Worm (Caenorhabditis elegans) whole organism, young adult: ENCODE data around the gene qdpr-1.

ENCODE experiments used
- egl-18 ChIP-seq: fragments of 200-800 bp; sonication (Bioruptor generic); IDR thresholded peaks from 2 replicates; pipeline ENCODE4 v1.3.6; 2022; ENCODE audit warnings: missing genetic modification reagents, missing genetic modification characterization, missing compliant biosample characterization
- nhr-27 ChIP-seq: fragments of 200-800 bp; sonication (Bioruptor generic); optimal IDR thresholded peaks from 2 replicates; lab custom pipeline; 2018; ENCODE audit warnings: mild to moderate bottlenecking, missing genetic modification characterization, moderate library complexity, missing compliant biosample characterization

DNA sequence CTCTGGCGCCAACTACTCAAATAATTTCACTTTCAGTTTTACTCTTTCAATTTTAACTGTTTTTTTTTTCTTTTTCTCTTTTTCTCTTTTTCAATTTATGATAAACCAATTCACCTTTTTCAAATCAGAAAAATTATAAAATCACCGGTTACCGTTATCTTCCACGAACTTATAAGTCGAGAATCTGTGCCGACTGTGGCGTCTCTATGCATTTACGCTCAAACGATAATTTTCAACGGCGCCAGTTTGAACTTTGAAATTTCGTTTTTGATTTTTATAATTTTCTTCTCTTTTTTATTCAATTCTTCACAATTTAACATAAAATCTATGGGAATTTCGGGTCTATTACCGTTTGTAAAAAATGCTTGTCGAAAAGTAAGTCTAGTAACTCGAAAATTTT lies 29.7 kb downstream of the qdpr-1 start, which contains the start of gene exo-1:
- TF ChIP-seq nhr-27 (tag; lab: Kevin White, UChicago), result no peak
- no peak for TF ChIP-seq egl-18
